Fruit fly (Drosophila melanogaster): ENCODE data around the gene CG7567.

Gene CG7567

dm6 chr3R:29581420-29581819, 6.5 kb downstream of the CG7567 start (continued):
- TF ChIP-seq bbx (GFP tag; IDR thresholded peaks at IDR 0.05; ENCODE audit: partially characterized antibody) (no peak), Blimp-1 (GFP tag; optimal IDR thresholded peaks at IDR 0.05) (peak; percentile 53), sc (optimal IDR thresholded peaks at IDR 0.05) (no peak), sc (GFP tag; optimal IDR thresholded peaks at IDR 0.05) (peak; percentile 10), CG32772 (GFP tag; IDR thresholded peaks at IDR 0.05) (no peak), Lhr (GFP tag; optimal IDR thresholded peaks at IDR 0.05) (no peak), CG2875 (GFP tag; optimal IDR thresholded peaks at IDR 0.05) (peak; percentile 7), CG6813 (GFP tag; optimal IDR thresholded peaks at IDR 0.05) (peak; percentile 40), Elba2 (GFP tag; optimal IDR thresholded peaks at IDR 0.05) (no peak), CG16863 (GFP tag; optimal IDR thresholded peaks at IDR 0.05) (no peak), Awh (GFP tag; IDR thresholded peaks at IDR 0.05) (no peak), Ets65A (GFP tag) (peak; percentile 67), CG8388 (GFP tag; optimal IDR thresholded peaks at IDR 0.05) (peak; percentile 28), CG15514 (GFP tag; optimal IDR thresholded peaks at IDR 0.05) (no peak), Sox102F (GFP tag; optimal IDR thresholded peaks at IDR 0.05) (peak; percentile 34), nerfin-2 (GFP tag; IDR thresholded peaks at IDR 0.05; ENCODE audit: partially characterized antibody) (no peak), Meics (GFP tag; optimal IDR thresholded peaks at IDR 0.05) (peak; percentile 32), bsh (GFP tag; optimal IDR thresholded peaks at IDR 0.05) (peak in 1 of 2 experiments; percentile 66), CG6175 (GFP tag; IDR thresholded peaks at IDR 0.05) (no peak), CG14710 (tag; optimal IDR thresholded peaks at IDR 0.05) (peak; percentile 66), CG9727 (GFP tag; optimal IDR thresholded peaks at IDR 0.05) (peak; percentile 64), CG6683 (GFP tag; optimal IDR thresholded peaks at IDR 0.05) (no peak), CG1529 (GFP tag; optimal IDR thresholded peaks at IDR 0.05) (peak; percentile 29), CG11723 (GFP tag; optimal IDR thresholded peaks at IDR 0.05) (peak; percentile 6), ato (GFP tag; IDR thresholded peaks at IDR 0.05; ENCODE audit: partially characterized antibody) (no peak), grau (tag; optimal IDR thresholded peaks at IDR 0.05) (peak; percentile 59), CG10543 (GFP tag; optimal IDR thresholded peaks at IDR 0.05) (peak; percentile 11), caup (GFP tag; optimal IDR thresholded peaks at IDR 0.05; ENCODE audit: severe bottlenecking) (peak; percentile 8), D19A (tag; optimal IDR thresholded peaks at IDR 0.05) (peak; percentile 62), esg (GFP tag; conservative IDR thresholded peaks at IDR 0.05) (no peak), CG12155 (GFP tag; optimal IDR thresholded peaks at IDR 0.05) (no peak), cwo (GFP tag; optimal IDR thresholded peaks at IDR 0.05) (peak; percentile 24), CG15011 (GFP tag; optimal IDR thresholded peaks at IDR 0.05) (no peak), CG15696 (tag; optimal IDR thresholded peaks at IDR 0.05) (peak; percentile 56), HLHmδ (GFP tag; optimal IDR thresholded peaks at IDR 0.05) (no peak), CG10431 (GFP tag; optimal IDR thresholded peaks at IDR 0.05) (no peak), D19B (GFP tag; optimal IDR thresholded peaks at IDR 0.05) (no peak), CG13296 (GFP tag; optimal IDR thresholded peaks at IDR 0.05) (peak; percentile 12), nerfin-1 (tag; optimal IDR thresholded peaks at IDR 0.05) (peak; percentile 54), ATbp (GFP tag; optimal IDR thresholded peaks at IDR 0.05) (peak; percentile 37), tx (GFP tag; optimal IDR thresholded peaks at IDR 0.05) (no peak), tgo (GFP tag; IDR thresholded peaks at IDR 0.05) (no peak), CG1233 (GFP tag; optimal IDR thresholded peaks at IDR 0.05) (peak; percentile 0), Deaf1 (tag; optimal IDR thresholded peaks at IDR 0.05) (peak; percentile 19), mam (GFP tag; optimal IDR thresholded peaks at IDR 0.05) (no peak), Nf-YB (GFP tag; optimal IDR thresholded peaks at IDR 0.05) (peak; percentile 13), CG1832 (GFP tag; optimal IDR thresholded peaks at IDR 0.05) (no peak), CG12219 (GFP tag; optimal IDR thresholded peaks at IDR 0.05) (peak; percentile 15), CG32767 (GFP tag; IDR thresholded peaks at IDR 0.05) (no peak)
